Fruit fly (Drosophila melanogaster) whole organism, embryonic: ENCODE measurements around the gene tbc.

Experiments used
- Aef1 ChIP-seq: fragments of 200-800 bp; sonication (Bioruptor generic); IDR thresholded peaks from 3 replicates; pipeline ENCODE4 v1.3.6; 2022; ENCODE audit warnings: missing biosample characterization, missing genetic modification characterization
- Antp ChIP-seq: fragments of 200-800 bp; sonication (Bioruptor generic); optimal IDR thresholded peaks from 3 replicates; lab custom pipeline; 2016; ENCODE audit warnings: missing biosample characterization, missing genetic modification characterization
- Atf6 ChIP-seq: fragments of 200-800 bp; sonication (Bioruptor generic); IDR thresholded peaks from 2 replicates; pipeline ENCODE4 v1.3.6; 2022; ENCODE audit warnings: missing biosample characterization, missing genetic modification characterization
- CG10274 ChIP-seq: fragments of 200-800 bp; sonication (Bioruptor generic); optimal IDR thresholded peaks from 3 replicates; lab custom pipeline; 2017; ENCODE audit warnings: missing biosample characterization, mild to moderate bottlenecking, missing genetic modification characterization
- CG11085 ChIP-seq: fragments of 200-800 bp; sonication (Bioruptor generic); IDR thresholded peaks from 2 replicates; pipeline ENCODE4 v1.3.6; 2022; ENCODE audit warnings: missing biosample characterization, missing genetic modification characterization
- CG11247 ChIP-seq: fragments of 200-800 bp; sonication (Bioruptor generic); IDR thresholded peaks from 2 replicates; pipeline ENCODE4 v1.3.6; 2022; ENCODE audit warnings: missing biosample characterization, missing genetic modification characterization
- CG11456 ChIP-seq: fragments of 200-800 bp; sonication (Bioruptor generic); IDR thresholded peaks from 3 replicates; pipeline ENCODE4 v1.3.6; 2022; ENCODE audit warnings: missing biosample characterization, missing genetic modification characterization
- CG11696 ChIP-seq: fragments of 200-800 bp; sonication (Bioruptor generic); IDR thresholded peaks from 2 replicates; pipeline ENCODE4 v1.3.6; 2022; ENCODE audit warnings: missing biosample characterization, missing genetic modification characterization
- CG11723 ChIP-seq: fragments of 200-800 bp; sonication (Bioruptor generic); optimal IDR thresholded peaks from 2 replicates; lab custom pipeline; 2017; ENCODE audit warnings: missing biosample characterization, mild to moderate bottlenecking, missing genetic modification characterization
- CG12104 ChIP-seq: fragments of 200-800 bp; sonication (Bioruptor generic); optimal IDR thresholded peaks from 3 replicates; lab custom pipeline; 2016; ENCODE audit warnings: missing biosample characterization, missing genetic modification characterization
- CG13424 ChIP-seq: fragments of 200-800 bp; sonication (Bioruptor generic); optimal IDR thresholded peaks from 2 replicates; lab custom pipeline; 2019; ENCODE audit warnings: missing biosample characterization, mild to moderate bottlenecking, missing genetic modification characterization, moderate library complexity
- CG1832 ChIP-seq: fragments of 200-800 bp; sonication (Bioruptor generic); optimal IDR thresholded peaks from 2 replicates; lab custom pipeline; 2017; ENCODE audit warnings: missing biosample characterization, mild to moderate bottlenecking, missing genetic modification characterization, inconsistent platforms
- CG18619 ChIP-seq: fragments of 200-800 bp; sonication (Bioruptor generic); optimal IDR thresholded peaks from 3 replicates; lab custom pipeline; 2017; ENCODE audit warnings: missing biosample characterization, mild to moderate bottlenecking, missing genetic modification characterization
- CG2199 ChIP-seq: fragments of 200-800 bp; sonication (Bioruptor generic); IDR thresholded peaks from 3 replicates; pipeline ENCODE4 v1.3.6; 2022; ENCODE audit warnings: missing biosample characterization, missing genetic modification characterization
- CG2202 ChIP-seq: fragments of 200-800 bp; sonication (Bioruptor generic); optimal IDR thresholded peaks from 2 replicates; lab custom pipeline; 2018; ENCODE audit warnings: missing biosample characterization, mild to moderate bottlenecking, missing genetic modification characterization
- CG2678 ChIP-seq: fragments of 200-800 bp; sonication (Bioruptor generic); optimal IDR thresholded peaks from 3 replicates; lab custom pipeline; 2019; ENCODE audit warnings: missing biosample characterization, mild to moderate bottlenecking, missing genetic modification characterization, moderate library complexity
- CG31224 ChIP-seq: fragments of 200-800 bp; sonication (Bioruptor generic); IDR thresholded peaks from 2 replicates; pipeline ENCODE4 v1.3.6; 2022; ENCODE audit warnings: missing biosample characterization, missing genetic modification characterization
- CG32772 ChIP-seq: fragments of 200-800 bp; sonication (Bioruptor generic); IDR thresholded peaks from 2 replicates; pipeline ENCODE4 v1.3.6; 2022; ENCODE audit warnings: missing biosample characterization, missing genetic modification characterization
- CG33213 ChIP-seq: fragments of 200-800 bp; sonication (Bioruptor generic); optimal IDR thresholded peaks from 3 replicates; lab custom pipeline; 2016; ENCODE audit warnings: missing biosample characterization, missing genetic modification characterization
- CG3847 ChIP-seq: fragments of 200-800 bp; sonication (Bioruptor generic); IDR thresholded peaks from 2 replicates; pipeline ENCODE4 v1.3.6; 2022; ENCODE audit warnings: missing biosample characterization, missing genetic modification characterization
- CG7556 ChIP-seq: fragments of 200-800 bp; sonication (Bioruptor generic); optimal IDR thresholded peaks from 2 replicates; lab custom pipeline; 2017; ENCODE audit warnings: missing biosample characterization, mild to moderate bottlenecking, missing genetic modification characterization
- CG7963 ChIP-seq: fragments of 200-800 bp; sonication (Bioruptor generic); IDR thresholded peaks from 3 replicates; pipeline ENCODE4 v1.3.6; 2022; ENCODE audit warnings: missing biosample characterization, missing genetic modification characterization; ENCODE audit not compliant: partially characterized antibody
- CG8290 ChIP-seq, 3 experiments: fragments of 200-800 bp; sonication (Bioruptor generic); optimal IDR thresholded peaks; 2 replicates each; lab custom pipeline; 2016 to 2019; ENCODE audit warnings: missing biosample characterization in 3 of 3, missing genetic modification characterization in 3 of 3, mild to moderate bottlenecking in 2 of 3, moderate library complexity in 1 of 3
- CG8944 ChIP-seq: fragments of 200-800 bp; sonication (Bioruptor generic); optimal IDR thresholded peaks from 3 replicates; lab custom pipeline; 2016; ENCODE audit warnings: missing biosample characterization, missing genetic modification characterization
- CG9727 ChIP-seq: fragments of 200-800 bp; sonication (Bioruptor generic); optimal IDR thresholded peaks from 3 replicates; lab custom pipeline; 2017; ENCODE audit warnings: missing biosample characterization, mild to moderate bottlenecking, missing genetic modification characterization
- Ets65A ChIP-seq: fragments of 200-800 bp; sonication (Bioruptor generic); peaks from one replicate; lab custom pipeline; 2016; ENCODE audit warnings: missing biosample characterization, missing genetic modification characterization
- Ets97D ChIP-seq: fragments of 200-800 bp; sonication (Bioruptor generic); optimal IDR thresholded peaks from 3 replicates; lab custom pipeline; 2016; ENCODE audit warnings: missing biosample characterization, missing genetic modification characterization
- Nf-YC ChIP-seq: fragments of 200-800 bp; optimal IDR thresholded peaks from 3 replicates; lab custom pipeline; 2019; ENCODE audit warnings: missing biosample characterization, mild to moderate bottlenecking, missing genetic modification characterization, moderate library complexity
- NfI ChIP-seq: fragments of 200-800 bp; sonication (Bioruptor generic); optimal IDR thresholded peaks from 3 replicates; lab custom pipeline; 2018; ENCODE audit warnings: missing biosample characterization, mild to moderate bottlenecking, missing genetic modification characterization, moderate library complexity
- Optix ChIP-seq: fragments of 200-800 bp; sonication (Bioruptor generic); IDR thresholded peaks from 3 replicates; pipeline ENCODE4 v1.3.6; 2022; ENCODE audit warnings: missing biosample characterization, missing genetic modification characterization
- Sox100B ChIP-seq: fragments of 200-800 bp; sonication (Bioruptor generic); optimal IDR thresholded peaks from 3 replicates; lab custom pipeline; 2018; ENCODE audit warnings: missing biosample characterization, mild to moderate bottlenecking, missing genetic modification characterization
- Sry-β ChIP-seq: fragments of 200-800 bp; sonication (Bioruptor generic); optimal IDR thresholded peaks from 2 replicates; lab custom pipeline; 2018; ENCODE audit warnings: missing biosample characterization, mild to moderate bottlenecking, missing genetic modification characterization, moderate library complexity
- Vsx1 ChIP-seq: fragments of 200-800 bp; sonication (Bioruptor generic); optimal IDR thresholded peaks from 2 replicates; lab custom pipeline; 2017; ENCODE audit warnings: missing biosample characterization, mild to moderate bottlenecking, missing genetic modification characterization, missing genetic modification reagents
- ab ChIP-seq: fragments of 200-800 bp; sonication (Bioruptor generic); optimal IDR thresholded peaks from 2 replicates; lab custom pipeline; 2016; ENCODE audit warnings: missing biosample characterization, missing genetic modification characterization
- chm ChIP-seq: fragments of 200-800 bp; sonication (Bioruptor generic); IDR thresholded peaks from 2 replicates; pipeline ENCODE4 v1.3.6; 2022; ENCODE audit warnings: missing biosample characterization, missing genetic modification characterization
- fd102C ChIP-seq: fragments of 200-800 bp; sonication (Bioruptor generic); optimal IDR thresholded peaks from 2 replicates; lab custom pipeline; 2018; ENCODE audit warnings: missing biosample characterization, mild to moderate bottlenecking, missing genetic modification characterization, moderate library complexity
- ftz-f1 ChIP-seq: fragments of 200-800 bp; sonication (Bioruptor generic); optimal IDR thresholded peaks from 2 replicates; lab custom pipeline; 2016; ENCODE audit warnings: missing biosample characterization, missing genetic modification characterization
- fu2 ChIP-seq: fragments of 200-800 bp; sonication (Bioruptor generic); optimal IDR thresholded peaks from 2 replicates; lab custom pipeline; 2016; ENCODE audit warnings: missing biosample characterization, missing genetic modification characterization
- gro ChIP-seq: fragments of 200-800 bp; sonication (Bioruptor generic); optimal IDR thresholded peaks from 2 replicates; lab custom pipeline; 2016; ENCODE audit warnings: missing biosample characterization, missing genetic modification characterization
- gsb-n ChIP-seq: fragments of 200-800 bp; sonication (Bioruptor generic); optimal IDR thresholded peaks from 3 replicates; lab custom pipeline; 2018; ENCODE audit warnings: missing biosample characterization, mild to moderate bottlenecking, missing genetic modification characterization
- ham ChIP-seq: fragments of 200-800 bp; sonication (Bioruptor generic); IDR thresholded peaks from 2 replicates; pipeline ENCODE4 v1.3.6; 2022; ENCODE audit warnings: missing biosample characterization, missing genetic modification characterization
- klu ChIP-seq: fragments of 200-800 bp; sonication (Bioruptor generic); IDR thresholded peaks from 2 replicates; pipeline ENCODE4 v1.3.6; 2022; ENCODE audit warnings: missing biosample characterization, missing genetic modification characterization
- ranshi ChIP-seq: fragments of 200-800 bp; sonication (Bioruptor generic); IDR thresholded peaks from 2 replicates; pipeline ENCODE4 v1.3.6; 2022; ENCODE audit warnings: missing biosample characterization, missing genetic modification characterization
- sd ChIP-seq: fragments of 200-800 bp; sonication (Bioruptor generic); optimal IDR thresholded peaks from 3 replicates; lab custom pipeline; 2018; ENCODE audit warnings: missing biosample characterization, mild to moderate bottlenecking, missing genetic modification characterization, moderate library complexity
- sens ChIP-seq: fragments of 200-800 bp; sonication (Bioruptor generic); peaks from one replicate; lab custom pipeline; 2016; ENCODE audit warnings: missing biosample characterization, missing genetic modification characterization
- slbo ChIP-seq: fragments of 200-800 bp; sonication (Bioruptor generic); IDR thresholded peaks from 2 replicates; pipeline ENCODE4 v1.3.6; 2022; ENCODE audit warnings: missing biosample characterization, missing genetic modification characterization
- sna ChIP-seq: fragments of 200-800 bp; sonication (Bioruptor generic); IDR thresholded peaks from 2 replicates; pipeline ENCODE4 v1.3.6; 2022; ENCODE audit warnings: missing biosample characterization, missing genetic modification characterization; ENCODE audit not compliant: partially characterized antibody
- toy ChIP-seq: fragments of 200-800 bp; sonication (Bioruptor generic); IDR thresholded peaks from 2 replicates; pipeline ENCODE4 v1.3.6; 2022; ENCODE audit warnings: missing biosample characterization, missing genetic modification characterization
- ttk ChIP-seq: fragments of 200-800 bp; sonication (Bioruptor generic); IDR thresholded peaks from 2 replicates; pipeline ENCODE4 v2.1.2; 2022; ENCODE audit warnings: missing biosample characterization, missing genetic modification characterization
- tup ChIP-seq: fragments of 200-800 bp; sonication (Bioruptor generic); optimal IDR thresholded peaks from 2 replicates; lab custom pipeline; 2016; ENCODE audit warnings: missing biosample characterization, mild to moderate bottlenecking, missing genetic modification characterization, moderate library complexity
- unc-4 ChIP-seq: fragments of 200-800 bp; sonication (Bioruptor generic); IDR thresholded peaks from 2 replicates; pipeline ENCODE4 v1.3.6; 2022; ENCODE audit warnings: missing biosample characterization, missing genetic modification characterization; ENCODE audit not compliant: partially characterized antibody

tbc gene

DNA sequence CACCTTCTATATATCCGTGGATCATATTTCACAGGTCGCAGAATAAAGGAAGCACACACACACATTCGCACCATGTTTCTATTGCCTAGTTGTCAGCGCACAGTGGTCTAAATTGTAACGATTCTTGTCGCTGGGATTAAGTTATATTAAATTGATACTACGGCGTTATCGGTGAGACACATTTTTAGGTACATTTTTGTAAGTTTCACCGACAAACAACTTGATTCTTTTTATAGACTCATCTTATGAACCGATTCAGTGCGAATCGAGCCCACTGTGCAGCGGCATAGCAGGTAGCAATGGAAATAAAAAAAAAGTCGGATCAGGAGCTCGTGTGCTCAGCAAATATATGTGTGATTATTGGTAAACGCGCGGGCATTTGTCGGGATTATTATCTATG lies 31.3 kb downstream of the tbc start (continued):
- TF ChIP-seq CG11696 (GFP tag; lab: Robert Waterston, UW) (peak; percentile 54), NfI (GFP tag; lab: Kevin White, UChicago) (peak; percentile 73), Nf-YC (tag; lab: Kevin White, UChicago) (no peak), Sox100B (GFP tag; lab: Kevin White, UChicago) (no peak), CG9727 (GFP tag; lab: Kevin White, UChicago) (peak; percentile 73), CG11247 (GFP tag; lab: Robert Waterston, UW) (0 out of 2 replicates have a peak, but pooled peaks have one; percentile 12), CG3847 (GFP tag; lab: Robert Waterston, UW) (peak; percentile 45; the same call in 1 of the 2 replicates), sens (GFP tag; lab: Kevin White, UChicago) (peak; percentile 96), ttk (GFP tag; lab: Robert Waterston, UW) (no peak), klu (no peak), Atf6 (GFP tag; lab: Robert Waterston, UW) (peak; percentile 77), sd (tag; lab: Kevin White, UChicago) (no peak), Ets65A (GFP tag; lab: Kevin White, UChicago) (peak; percentile 92), CG8290 (GFP tag; optimal IDR thresholded peaks at IDR 0.05; lab: Kevin White, UChicago) (peak; percentile 51), CG8290 (tag; optimal IDR thresholded peaks at IDR 0.05; lab: Kevin White, UChicago) (peak in 1 of 2 experiments; percentile 88), CG11723 (GFP tag; lab: Kevin White, UChicago) (no peak), gsb-n (tag; lab: Kevin White, UChicago) (no peak), CG2202 (tag; lab: Kevin White, UChicago) (peak; percentile 46), CG8944 (GFP tag; lab: Kevin White, UChicago) (peak; percentile 76), slbo (GFP tag; lab: Robert Waterston, UW) (peak; percentile 79), Ets97D (GFP tag; lab: Kevin White, UChicago) (peak; percentile 45), CG11456 (GFP tag; lab: Robert Waterston, UW) (0 out of 3 replicates have a peak, but pooled peaks have one; percentile 43), CG33213 (GFP tag; lab: Kevin White, UChicago) (peak; percentile 59), CG2199 (GFP tag; lab: Robert Waterston, UW) (peak; percentile 54; the same call in 1 of the 3 replicates), Antp (no peak), CG7963 (no peak), CG13424 (tag; lab: Kevin White, UChicago) (peak; percentile 48), ranshi (GFP tag; lab: Robert Waterston, UW) (peak; percentile 81), CG1832 (GFP tag; lab: Kevin White, UChicago) (no peak), Optix (GFP tag; lab: Robert Waterston, UW) (peak; percentile 83), ab (GFP tag; lab: Kevin White, UChicago) (peak; percentile 9), Aef1 (GFP tag; lab: Robert Waterston, UW) (peak; percentile 69), fd102C (GFP tag; lab: Kevin White, UChicago) (peak; percentile 22), CG7556 (GFP tag; lab: Kevin White, UChicago) (no peak), ftz-f1 (no peak), CG2678 (no peak), CG10274 (GFP tag; lab: Kevin White, UChicago) (no peak), chm (GFP tag; lab: Robert Waterston, UW) (peak; percentile 58; the same call in 1 of the 2 replicates), unc-4 (no peak), sna (GFP tag; lab: Robert Waterston, UW) (no peak), CG11085 (no peak), CG32772 (0 out of 2 replicates have a peak, but pooled peaks have one; percentile 33), Vsx1 (GFP tag; lab: Kevin White, UChicago) (no peak), CG31224 (0 out of 2 replicates have a peak, but pooled peaks have one; percentile 25), fu2 (GFP tag; lab: Kevin White, UChicago) (peak; percentile 51), CG12104 (GFP tag; lab: Kevin White, UChicago) (no peak), tup (GFP tag; lab: Kevin White, UChicago) (peak; percentile 7), CG18619 (GFP tag; lab: Kevin White, UChicago) (peak; percentile 33), Sry-β (GFP tag; lab: Kevin White, UChicago) (no peak), toy (GFP tag; lab: Robert Waterston, UW) (no peak), gro (GFP tag; lab: Kevin White, UChicago) (peak; percentile 71), ham (GFP tag; lab: Robert Waterston, UW) (no peak)
